Worm (Caenorhabditis elegans): ENCODE results near the gene dpf-6.

- TF ChIP-seq Y67H2A.10 (GFP tag; conservative IDR thresholded peaks at IDR 0.05) (no peak), K12H6.12 (tag; optimal IDR thresholded peaks at IDR 0.05) (no peak), rpc-1 (optimal IDR thresholded peaks at IDR 0.05) (no peak), rpc-1 (tag; optimal IDR thresholded peaks at IDR 0.05) (no peak), egl-18 (GFP tag; IDR thresholded peaks at IDR 0.05) (no peak), sea-2 (GFP tag; IDR thresholded peaks at IDR 0.05) (no peak)
Observed at ce11 chrIII:8067798-8068197, 29.8 kb downstream of the dpf-6 start.
